Fruit fly (Drosophila melanogaster) whole organism: ENCODE data around the gene Pdss2.

Experiments used
- CG8478 ChIP-seq: fragments of >200 bp; optimal IDR thresholded peaks from 2 replicates; lab custom pipeline; 2018; ENCODE audit warnings: inconsistent platforms
- Dll ChIP-seq: fragments of >200 bp; optimal IDR thresholded peaks from 2 replicates; lab custom pipeline; 2017
- EcR ChIP-seq, 2 experiments: fragments of >200 bp; optimal IDR thresholded peaks; 2 replicates each; lab custom pipeline; 2017; ENCODE audit warnings: missing biosample characterization in 2 of 2, missing genetic modification characterization in 2 of 2, missing genetic modification reagents in 2 of 2
- pan ChIP-seq: fragments of >200 bp; optimal IDR thresholded peaks from 2 replicates; lab custom pipeline; 2017
- psq ChIP-seq: fragments of >200 bp; optimal IDR thresholded peaks from 2 replicates; lab custom pipeline; 2017
- usp ChIP-seq: fragments of >200 bp; optimal IDR thresholded peaks from 2 replicates; lab custom pipeline; 2017; ENCODE audit warnings: missing biosample characterization, missing genetic modification characterization, mixed read lengths

dm6 chr3L:21070063-21070462, 42.3 kb downstream of the Pdss2 start:
- TF ChIP-seq psq (no peak), usp (no peak), EcR (GFP tag; optimal IDR thresholded peaks at IDR 0.05; lab: Kevin White, UChicago) (no peak), CG8478 (no peak), pan (lab: Kevin White, UChicago) (no peak), Dll (lab: Kevin White, UChicago) (no peak)
